Worm (Caenorhabditis elegans) whole organism, early embryonic: ENCODE measurements around the gene byn-1.

Source experiments
- B0310.2 ChIP-seq: sonication (generic microtip); optimal IDR thresholded peaks from 2 replicates; lab custom pipeline; 2016; ENCODE audit warnings: mild to moderate bottlenecking, missing genetic modification characterization, missing compliant biosample characterization
- F13C5.2 ChIP-seq: sonication (generic microtip); optimal IDR thresholded peaks from 2 replicates; lab custom pipeline; 2017; ENCODE audit warnings: mild to moderate bottlenecking, missing genetic modification characterization, inconsistent platforms, missing compliant biosample characterization
- aly-1 ChIP-seq: sonication (generic microtip); optimal IDR thresholded peaks from 2 replicates; lab custom pipeline; 2016; ENCODE audit warnings: missing genetic modification characterization, missing compliant biosample characterization
- ama-1 ChIP-seq: fragments of 150-350 bp; optimal IDR thresholded peaks from 2 replicates; lab custom pipeline; 2014
- ceh-13 ChIP-seq: fragments of 200-800 bp; sonication (Bioruptor generic); optimal IDR thresholded peaks from 2 replicates; lab custom pipeline; 2018; ENCODE audit warnings: mild to moderate bottlenecking, missing genetic modification characterization, missing compliant biosample characterization
- ceh-36 ChIP-seq: sonication (generic microtip); optimal IDR thresholded peaks from 2 replicates; lab custom pipeline; 2016; ENCODE audit warnings: missing genetic modification characterization, inconsistent platforms, missing compliant biosample characterization
- ets-7 ChIP-seq: sonication (generic microtip); optimal IDR thresholded peaks from 2 replicates; lab custom pipeline; 2016; ENCODE audit warnings: missing genotype, missing genetic modification characterization, missing compliant biosample characterization
- flt-1 ChIP-seq: fragments of 200-800 bp; sonication (Bioruptor generic); IDR thresholded peaks from 2 replicates; pipeline ENCODE4 v1.3.6; 2022; ENCODE audit warnings: missing genetic modification characterization, missing compliant biosample characterization
- hmbx-1 ChIP-seq: sonication (generic microtip); optimal IDR thresholded peaks from 2 replicates; lab custom pipeline; 2016; ENCODE audit warnings: mild to moderate bottlenecking, missing genetic modification characterization, missing compliant biosample characterization
- hmg-4 ChIP-seq: fragments of 200-800 bp; sonication (Bioruptor generic); optimal IDR thresholded peaks from 2 replicates; lab custom pipeline; 2018; ENCODE audit warnings: mild to moderate bottlenecking, missing genetic modification characterization, missing compliant biosample characterization
- hnd-1 ChIP-seq: sonication (generic microtip); optimal IDR thresholded peaks from 2 replicates; lab custom pipeline; 2016; ENCODE audit warnings: missing genetic modification characterization, missing compliant biosample characterization
- pes-1 ChIP-seq: fragments of 200-800 bp; sonication (Bioruptor generic); IDR thresholded peaks from 2 replicates; pipeline ENCODE4 v1.3.6; 2022; ENCODE audit warnings: missing genetic modification reagents, missing genetic modification characterization, missing compliant biosample characterization
- scrt-1 ChIP-seq: fragments of 200-800 bp; sonication (Bioruptor generic); IDR thresholded peaks from 2 replicates; pipeline ENCODE4 v1.3.6; 2022; ENCODE audit warnings: missing genetic modification characterization, missing compliant biosample characterization
- sea-1 ChIP-seq: fragments of 200-800 bp; sonication (Bioruptor generic); conservative IDR thresholded peaks from 2 replicates; pipeline ENCODE4 v1.3.6; 2022; ENCODE audit warnings: missing genetic modification characterization, missing compliant biosample characterization
- tbx-11 ChIP-seq: fragments of 200-800 bp; sonication (Bioruptor generic); IDR thresholded peaks from 2 replicates; pipeline ENCODE4 v1.3.6; 2022; ENCODE audit warnings: missing genetic modification characterization, missing compliant biosample characterization
- tbx-37 ChIP-seq: fragments of 200-800 bp; sonication (Bioruptor generic); conservative IDR thresholded peaks from 2 replicates; pipeline ENCODE4 v1.3.6; 2022; ENCODE audit warnings: missing genetic modification reagents, missing genetic modification characterization, missing compliant biosample characterization
- tra-4 ChIP-seq: sonication (generic microtip); optimal IDR thresholded peaks from 2 replicates; lab custom pipeline; 2017; ENCODE audit warnings: missing genetic modification characterization, missing compliant biosample characterization

The byn-1 gene

DNA sequence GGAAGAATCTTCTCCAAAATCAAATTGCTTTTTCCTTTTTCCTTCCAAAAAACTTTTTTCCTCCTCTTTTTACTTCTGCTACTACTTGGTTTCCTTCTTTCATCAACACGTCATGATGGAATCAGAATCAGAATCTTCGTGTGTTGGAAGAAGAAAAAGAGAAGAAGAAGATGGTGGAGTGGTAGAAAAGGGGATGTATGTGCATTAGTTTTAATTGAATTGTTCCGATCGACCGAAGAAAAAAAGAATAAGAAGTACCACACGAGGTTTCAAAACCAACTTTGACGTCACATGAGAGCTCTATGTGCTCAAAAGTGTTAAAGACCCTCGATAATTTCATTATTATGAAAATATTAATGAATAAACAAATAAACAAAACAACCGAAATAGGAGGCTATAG, 17.0 kb upstream of the byn-1 start:
- no peak for TF ChIP-seq B0310.2 (tag; lab: Kevin White, UChicago)
- no peak for TF ChIP-seq flt-1
- TF ChIP-seq hmbx-1 (tag; lab: Kevin White, UChicago) = no peak
- TF ChIP-seq ets-7 (tag; lab: Kevin White, UChicago) = no peak
- no peak for TF ChIP-seq tbx-37 (GFP tag; lab: Robert Waterston, UW)
- no peak for TF ChIP-seq ama-1
- TF ChIP-seq F13C5.2 (tag; lab: Kevin White, UChicago) = no peak
- TF ChIP-seq ceh-13 (GFP tag; lab: Kevin White, UChicago) = no peak
- TF ChIP-seq hnd-1 (tag; lab: Kevin White, UChicago) = no peak
- no peak for TF ChIP-seq sea-1 (GFP tag; lab: Robert Waterston, UW)
- no peak for TF ChIP-seq tbx-11
- TF ChIP-seq aly-1 = no peak
- TF ChIP-seq ceh-36 (tag; lab: Kevin White, UChicago) = no peak
- TF ChIP-seq scrt-1 = no peak
- TF ChIP-seq hmg-4 (GFP tag; lab: Kevin White, UChicago) = no peak
- no peak for TF ChIP-seq pes-1 (GFP tag; lab: Robert Waterston, UW)
- TF ChIP-seq tra-4 (tag; lab: Kevin White, UChicago) = no peak

DNA sequence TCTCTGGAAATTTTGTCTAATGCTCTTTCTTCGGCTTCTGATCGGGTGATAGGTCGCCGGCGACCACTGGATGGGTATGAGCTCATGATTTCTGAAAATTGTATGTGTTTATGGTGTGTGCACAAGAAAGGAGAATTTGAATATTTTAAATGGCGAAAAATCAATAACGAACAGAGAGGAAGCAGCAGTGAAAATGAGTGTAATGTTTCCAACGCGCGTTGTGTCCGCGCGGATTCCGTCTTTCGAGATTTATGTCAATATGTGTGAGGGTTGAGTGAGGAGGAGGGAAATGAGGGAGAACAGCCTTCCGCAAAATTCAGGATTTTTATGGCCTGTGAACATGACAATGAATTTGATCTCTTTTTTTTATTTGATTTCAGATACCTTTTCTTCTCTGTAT, 3.1 kb upstream of the byn-1 start, which contains the start of gene flap-1:
TSS of gene flap-1 (minus strand) at position 101 of the 400 bp plus-strand sequence.
- TF ChIP-seq hmg-4 (GFP tag; lab: Kevin White, UChicago) (no peak), aly-1 (no peak), tra-4 (tag; lab: Kevin White, UChicago) (no peak), B0310.2 (tag; lab: Kevin White, UChicago) (no peak), flt-1 (no peak), pes-1 (GFP tag; lab: Robert Waterston, UW) (no peak), ama-1 (no peak), hmbx-1 (tag; lab: Kevin White, UChicago) (no peak), tbx-11 (no peak), F13C5.2 (tag; lab: Kevin White, UChicago) (no peak), hnd-1 (tag; lab: Kevin White, UChicago) (no peak)

DNA sequence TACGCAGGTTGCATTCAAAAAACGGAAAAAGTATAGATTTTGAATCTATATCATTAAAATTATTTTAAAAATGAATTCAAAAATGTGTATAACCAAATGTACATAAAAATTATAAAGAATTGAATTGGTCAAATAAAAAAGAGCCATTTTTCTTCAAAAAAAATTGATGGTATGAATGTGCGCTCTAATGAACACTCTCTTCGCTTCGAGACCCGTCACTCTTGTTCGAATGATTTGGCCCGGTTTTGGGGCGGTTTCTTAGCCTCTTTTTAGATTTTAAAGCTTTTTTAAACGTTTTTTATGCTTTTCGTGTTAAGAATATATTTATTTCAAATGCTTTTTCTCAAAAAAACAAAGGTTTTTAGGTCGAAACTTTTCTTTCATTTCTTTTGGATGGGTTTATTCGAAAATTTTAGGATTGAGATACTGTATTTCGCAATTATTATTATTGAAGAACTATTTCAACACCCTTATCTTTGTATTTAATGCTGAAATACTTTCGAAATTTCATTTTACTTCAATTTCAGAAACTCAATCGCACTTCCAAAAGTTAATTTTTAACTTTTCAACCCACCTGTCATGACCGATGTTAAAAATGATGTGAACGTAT, 2.1 kb upstream of the byn-1 start, which contains the start of gene inf-1:
TSS of gene inf-1 (plus strand) at position 577 of the 610 bp plus-strand sequence.
- TF ChIP-seq sea-1 (GFP tag; lab: Robert Waterston, UW) (no peak), tbx-37 (GFP tag; lab: Robert Waterston, UW) (no peak), ceh-36 (tag; lab: Kevin White, UChicago) (no peak), ama-1 (no peak), pes-1 (GFP tag; lab: Robert Waterston, UW) (no peak), hnd-1 (tag; lab: Kevin White, UChicago) (no peak), scrt-1 (no peak), hmg-4 (GFP tag; lab: Kevin White, UChicago) (no peak), hmbx-1 (tag; lab: Kevin White, UChicago) (no peak), tra-4 (tag; lab: Kevin White, UChicago) (no peak), B0310.2 (tag; lab: Kevin White, UChicago) (no peak), F13C5.2 (tag; lab: Kevin White, UChicago) (no peak), ets-7 (tag; lab: Kevin White, UChicago) (no peak), tbx-11 (no peak), ceh-13 (GFP tag; lab: Kevin White, UChicago) (no peak), flt-1 (no peak), aly-1 (no peak)

DNA sequence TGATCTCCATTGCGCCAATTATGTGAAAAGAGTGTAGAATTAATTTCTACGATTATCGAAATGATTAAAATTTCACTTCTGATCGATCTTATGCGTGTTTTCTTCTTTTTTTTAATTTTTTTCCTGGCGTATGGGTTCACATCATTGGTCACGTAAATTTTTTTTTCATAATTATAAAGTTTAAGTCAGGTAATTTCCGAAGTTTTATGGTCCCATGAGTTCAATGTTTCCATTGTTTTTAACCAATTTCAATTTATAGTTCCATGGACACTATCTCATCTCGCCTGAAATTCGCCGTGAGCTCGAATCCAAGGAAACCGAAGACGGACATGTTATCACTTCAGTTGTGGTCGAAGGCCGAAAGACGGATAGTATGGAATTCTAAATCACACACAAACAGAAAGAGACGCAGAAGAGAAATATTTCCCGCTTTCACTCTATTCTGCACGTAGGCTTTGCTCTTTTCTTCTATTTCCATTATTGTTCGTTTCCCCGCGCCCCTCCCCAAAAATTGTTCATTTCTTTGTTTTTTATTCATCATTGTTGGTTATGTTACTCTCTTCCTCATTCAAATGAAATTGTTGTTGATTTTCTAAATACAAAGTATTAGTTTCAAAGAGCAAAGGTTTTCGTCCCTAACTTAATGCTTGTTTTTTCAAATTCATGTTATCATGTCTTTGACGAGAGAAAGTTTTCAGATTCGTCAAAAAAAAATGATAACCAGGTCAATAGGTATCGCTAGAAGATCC, 3.6 kb downstream of the byn-1 start, which contains the start of the genes F57B9.8 and coq-2:
TSS of gene F57B9.8 (minus strand) at position 51 of the 749 bp plus-strand sequence.
TSS of gene coq-2 (plus strand) at position 699 of the 749 bp plus-strand sequence.
- TF ChIP-seq hnd-1 (tag; lab: Kevin White, UChicago) (no peak), aly-1 (no peak), tbx-11 (no peak), flt-1 (no peak), ets-7 (tag; lab: Kevin White, UChicago) (no peak), ceh-13 (GFP tag; lab: Kevin White, UChicago) (no peak), ama-1 (no peak), ceh-36 (tag; lab: Kevin White, UChicago) (no peak), scrt-1 (no peak)

DNA sequence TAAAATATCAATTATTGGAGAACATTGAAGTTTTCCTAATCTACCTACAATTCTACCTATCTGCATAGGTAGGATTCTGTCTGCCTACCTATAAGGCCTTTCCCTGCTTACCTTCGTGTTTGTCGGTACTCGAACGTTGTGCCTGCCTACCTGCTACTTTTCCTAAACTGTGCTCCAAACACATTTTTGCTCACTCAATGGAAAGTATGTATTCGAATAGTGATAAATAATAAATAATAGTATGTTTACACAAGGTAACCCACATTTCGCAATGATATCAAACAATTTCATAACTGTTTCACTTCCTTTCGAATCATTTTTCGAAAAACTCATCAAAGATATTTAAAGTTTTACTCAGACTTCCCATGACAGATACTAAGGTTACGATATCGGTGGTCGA, 7.7 kb downstream of the byn-1 start, which contains the start of gene F57B9.3:
TSS of gene F57B9.3 (plus strand) at position 301 of the 400 bp plus-strand sequence.
- no peak for TF ChIP-seq ets-7 (tag; lab: Kevin White, UChicago)
- no peak for TF ChIP-seq B0310.2 (tag; lab: Kevin White, UChicago)
- no peak for TF ChIP-seq pes-1 (GFP tag; lab: Robert Waterston, UW)
- TF ChIP-seq tra-4 (tag; lab: Kevin White, UChicago) = no peak
- TF ChIP-seq hmg-4 (GFP tag; lab: Kevin White, UChicago) = no peak
- TF ChIP-seq ceh-36 (tag; lab: Kevin White, UChicago) = no peak
- TF ChIP-seq tbx-37 (GFP tag; lab: Robert Waterston, UW) = no peak
- TF ChIP-seq aly-1 = no peak
- no peak for TF ChIP-seq flt-1
- no peak for TF ChIP-seq sea-1 (GFP tag; lab: Robert Waterston, UW)
- no peak for TF ChIP-seq tbx-11
- TF ChIP-seq F13C5.2 (tag; lab: Kevin White, UChicago) = no peak
- TF ChIP-seq hnd-1 (tag; lab: Kevin White, UChicago) = no peak
- no peak for TF ChIP-seq scrt-1
- TF ChIP-seq hmbx-1 (tag; lab: Kevin White, UChicago) = no peak
- TF ChIP-seq ceh-13 (GFP tag; lab: Kevin White, UChicago) = no peak
- TF ChIP-seq ama-1 = no peak

DNA sequence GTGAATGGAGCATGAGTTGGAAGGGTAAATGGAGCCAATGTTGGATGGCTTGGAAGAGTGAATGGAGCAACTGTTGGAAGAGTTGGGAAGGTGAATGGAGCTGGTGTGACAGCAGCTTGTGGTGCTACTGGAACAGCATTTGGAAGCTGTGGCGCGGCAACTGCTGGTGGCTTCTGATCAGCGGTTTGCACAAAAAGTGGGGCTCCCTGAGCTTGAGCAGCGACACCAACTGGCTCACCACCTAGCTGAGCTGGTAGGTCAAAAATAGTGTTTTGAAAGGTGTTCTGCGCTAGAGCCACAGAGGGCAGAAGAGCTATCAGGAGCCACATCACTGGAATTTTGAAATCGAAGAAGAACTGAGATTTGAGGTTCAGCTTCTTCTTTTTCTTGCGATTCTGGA, 13.5 kb downstream of the byn-1 start:
- TF ChIP-seq F13C5.2 (tag; lab: Kevin White, UChicago) = no peak
- no peak for TF ChIP-seq ceh-36 (tag; lab: Kevin White, UChicago)
